Worm (Caenorhabditis elegans): ENCODE results near the gene clec-138.
A peak's percentile ranks its signal among the peaks of the same experiment; 100 is the strongest.

The clec-138 gene

DNA sequence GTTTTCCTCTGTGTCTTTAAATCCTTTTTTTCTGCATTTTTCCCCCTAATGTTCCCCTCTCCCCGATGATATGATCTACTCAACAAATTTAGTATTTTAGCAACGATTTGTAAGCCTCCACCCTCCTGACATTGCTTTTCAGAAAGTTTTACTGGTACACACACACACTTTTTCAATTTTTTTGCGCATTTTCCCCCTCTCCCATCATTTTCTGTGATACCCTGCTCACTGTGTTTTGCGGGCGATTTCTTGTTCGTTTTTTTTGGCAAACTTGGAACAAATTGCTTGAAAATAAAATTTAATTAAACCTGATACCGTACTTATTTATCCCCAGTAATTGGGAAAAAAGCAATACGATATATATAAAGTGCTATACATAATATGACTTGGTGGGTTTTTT, 28.9 kb downstream of the clec-138 start:
- TF ChIP-seq klf-2 (GFP tag; conservative IDR thresholded peaks at IDR 0.05) (no peak), tab-1 (GFP tag; IDR thresholded peaks at IDR 0.05) (no peak), med-1 (GFP tag; optimal IDR thresholded peaks at IDR 0.05; ENCODE audit: insufficient read depth) (no peak), ref-1 (GFP tag; conservative IDR thresholded peaks at IDR 0.05) (no peak), flt-1 (GFP tag; IDR thresholded peaks at IDR 0.05) (no peak), cog-1 (tag; optimal IDR thresholded peaks at IDR 0.05) (no peak), ztf-23 (GFP tag; IDR thresholded peaks at IDR 0.05) (no peak), ztf-29 (GFP tag; IDR thresholded peaks at IDR 0.05) (no peak), T22C8.4 (GFP tag; IDR thresholded peaks at IDR 0.05) (no peak)

DNA sequence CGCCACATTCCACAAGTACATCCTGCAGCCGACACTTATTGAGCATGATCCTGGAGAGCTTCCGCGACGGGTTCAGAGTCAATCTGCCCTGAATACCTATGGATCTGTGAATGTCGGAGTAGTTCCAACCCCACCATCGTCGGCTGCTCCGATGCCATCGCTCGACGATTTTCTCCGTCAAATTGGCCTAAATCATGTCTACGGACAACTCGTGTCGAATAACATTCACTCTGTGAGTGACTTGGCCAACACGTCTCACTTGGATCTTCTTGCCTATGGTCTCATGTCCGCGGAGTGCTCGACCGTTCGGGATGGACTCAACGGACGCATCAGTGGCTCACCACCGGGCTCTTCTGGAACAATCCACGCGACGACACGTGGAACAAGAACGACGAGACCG, 29.5 kb downstream of the clec-138 start:
- TF ChIP-seq ztf-23 (GFP tag; IDR thresholded peaks at IDR 0.05): no peak
- TF ChIP-seq cog-1 (tag; optimal IDR thresholded peaks at IDR 0.05): no peak
- no peak for TF ChIP-seq T22C8.4 (GFP tag; IDR thresholded peaks at IDR 0.05)
- no peak for TF ChIP-seq ref-1 (GFP tag; conservative IDR thresholded peaks at IDR 0.05)
- TF ChIP-seq ztf-29 (GFP tag; IDR thresholded peaks at IDR 0.05): no peak

DNA sequence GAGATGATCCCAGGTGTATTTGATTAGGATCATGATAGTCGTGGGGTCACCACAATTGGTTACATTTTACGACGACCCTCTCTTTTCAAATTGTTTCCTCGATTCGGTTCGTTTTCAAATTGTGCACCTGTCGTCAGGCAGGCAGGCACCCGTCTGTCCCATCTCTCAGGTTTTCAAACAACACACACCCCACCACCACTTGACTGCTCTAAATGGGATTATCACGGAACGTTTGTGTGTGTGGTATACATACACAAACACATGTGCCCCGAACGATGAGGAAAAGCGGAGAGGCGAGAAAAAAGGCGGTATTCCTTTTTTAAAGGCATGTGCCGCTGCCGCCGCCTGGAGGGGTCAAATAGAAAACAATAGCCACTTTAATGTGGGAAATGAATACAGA, 34.3 kb downstream of the clec-138 start:
- TF ChIP-seq med-1 (GFP tag; optimal IDR thresholded peaks at IDR 0.05; ENCODE audit: insufficient read depth): no peak
- TF ChIP-seq flt-1 (GFP tag; IDR thresholded peaks at IDR 0.05): 0 out of 2 replicates have a peak, but pooled peaks have one; percentile 27
- 0 out of 2 replicates have a peak, but pooled peaks have one; percentile 25 for TF ChIP-seq ref-1 (GFP tag; conservative IDR thresholded peaks at IDR 0.05)

DNA sequence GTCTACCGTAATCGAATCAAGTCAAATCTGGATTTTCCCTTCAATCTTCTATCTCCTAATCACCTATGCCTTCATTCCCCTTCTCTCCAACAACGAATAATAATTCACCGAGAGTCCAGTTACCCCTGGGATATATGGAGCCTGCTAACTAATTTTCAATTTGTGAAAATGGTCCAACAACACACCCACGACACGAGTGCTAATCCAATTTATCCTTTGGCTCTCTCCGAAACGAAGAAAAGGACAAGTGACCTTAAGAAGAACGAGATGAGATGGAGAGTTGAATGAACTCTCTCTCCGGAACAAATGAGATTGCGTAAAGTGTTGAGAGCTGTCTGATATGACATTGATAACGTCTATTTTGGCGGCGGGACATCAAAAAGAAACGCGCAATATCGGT, 35.3 kb downstream of the clec-138 start:
- TF ChIP-seq cog-1 (tag; optimal IDR thresholded peaks at IDR 0.05) (no peak), tab-1 (GFP tag; IDR thresholded peaks at IDR 0.05) (no peak), T22C8.4 (GFP tag; IDR thresholded peaks at IDR 0.05) (no peak), ztf-29 (GFP tag; IDR thresholded peaks at IDR 0.05) (no peak), ztf-23 (GFP tag; IDR thresholded peaks at IDR 0.05) (no peak), flt-1 (GFP tag; IDR thresholded peaks at IDR 0.05) (no peak), med-1 (GFP tag; optimal IDR thresholded peaks at IDR 0.05; ENCODE audit: insufficient read depth) (no peak), ref-1 (GFP tag; conservative IDR thresholded peaks at IDR 0.05) (no peak), klf-2 (GFP tag; conservative IDR thresholded peaks at IDR 0.05) (no peak)

DNA sequence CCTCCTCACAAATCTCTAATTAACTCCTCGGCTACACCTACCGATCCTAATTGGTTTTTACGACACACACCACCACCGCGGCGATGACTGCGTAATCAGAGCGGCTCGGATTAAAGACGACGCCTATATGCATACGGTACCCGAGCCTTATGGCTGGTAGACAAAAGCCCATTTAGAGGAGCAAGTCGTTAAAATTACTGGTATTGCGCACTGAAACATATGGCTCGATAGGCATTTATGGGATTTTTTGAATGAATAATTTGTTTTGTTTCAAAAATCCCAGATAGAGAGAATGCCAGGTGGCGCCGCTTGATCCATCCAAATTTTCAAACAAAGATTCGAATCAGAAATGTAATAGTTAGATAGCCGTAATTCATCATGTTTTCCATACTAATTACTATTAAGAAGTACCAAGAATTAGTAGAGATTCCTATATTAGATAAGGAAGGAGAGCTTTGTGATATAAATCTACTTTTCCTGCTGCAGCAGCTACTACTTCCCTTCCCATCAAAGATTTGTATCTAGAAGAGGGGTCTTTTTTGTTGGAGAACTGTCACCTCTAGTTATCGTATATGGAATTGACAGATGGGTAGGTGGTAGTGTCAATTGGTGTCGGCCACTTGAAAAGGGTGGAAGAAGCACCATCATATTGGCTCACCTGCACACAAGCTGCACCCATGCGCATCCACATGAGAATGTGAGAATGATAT, 36.2 kb downstream of the clec-138 start:
- no peak for TF ChIP-seq klf-2 (GFP tag; conservative IDR thresholded peaks at IDR 0.05)
- no peak for TF ChIP-seq cog-1 (tag; optimal IDR thresholded peaks at IDR 0.05)
- no peak for TF ChIP-seq ztf-29 (GFP tag; IDR thresholded peaks at IDR 0.05)
- TF ChIP-seq T22C8.4 (GFP tag; IDR thresholded peaks at IDR 0.05): no peak
- TF ChIP-seq med-1 (GFP tag; optimal IDR thresholded peaks at IDR 0.05; ENCODE audit: insufficient read depth): no peak
- no peak for TF ChIP-seq ztf-23 (GFP tag; IDR thresholded peaks at IDR 0.05)
- no peak for TF ChIP-seq tab-1 (GFP tag; IDR thresholded peaks at IDR 0.05)
- no peak for TF ChIP-seq ref-1 (GFP tag; conservative IDR thresholded peaks at IDR 0.05)
- no peak for TF ChIP-seq flt-1 (GFP tag; IDR thresholded peaks at IDR 0.05)

DNA sequence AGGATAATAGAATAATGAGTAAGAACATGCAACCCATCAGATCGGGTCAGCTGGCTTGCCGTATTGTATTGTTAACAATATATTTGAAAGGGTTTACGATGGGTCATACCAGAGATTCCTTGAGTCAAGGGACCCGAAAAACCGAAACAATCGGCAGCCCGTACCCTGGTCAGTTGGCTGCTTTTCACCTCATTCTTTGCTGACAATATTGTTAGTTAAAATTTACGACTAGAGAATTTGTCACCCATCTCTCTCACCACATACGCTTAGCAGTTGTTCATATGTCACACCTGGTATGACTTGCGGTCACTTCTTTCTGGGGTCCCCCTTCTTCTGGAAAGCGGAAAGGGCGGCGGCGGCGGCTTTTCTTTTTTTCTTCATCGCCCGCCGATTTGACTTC, 38.5 kb downstream of the clec-138 start:
- TF ChIP-seq klf-2 (GFP tag; conservative IDR thresholded peaks at IDR 0.05): no peak
- TF ChIP-seq tab-1 (GFP tag; IDR thresholded peaks at IDR 0.05): no peak
- TF ChIP-seq ztf-29 (GFP tag; IDR thresholded peaks at IDR 0.05): no peak
- no peak for TF ChIP-seq cog-1 (tag; optimal IDR thresholded peaks at IDR 0.05)
- no peak for TF ChIP-seq ref-1 (GFP tag; conservative IDR thresholded peaks at IDR 0.05)
- TF ChIP-seq T22C8.4 (GFP tag; IDR thresholded peaks at IDR 0.05): no peak
- no peak for TF ChIP-seq flt-1 (GFP tag; IDR thresholded peaks at IDR 0.05)
- no peak for TF ChIP-seq med-1 (GFP tag; optimal IDR thresholded peaks at IDR 0.05; ENCODE audit: insufficient read depth)
- no peak for TF ChIP-seq ztf-23 (GFP tag; IDR thresholded peaks at IDR 0.05)

DNA sequence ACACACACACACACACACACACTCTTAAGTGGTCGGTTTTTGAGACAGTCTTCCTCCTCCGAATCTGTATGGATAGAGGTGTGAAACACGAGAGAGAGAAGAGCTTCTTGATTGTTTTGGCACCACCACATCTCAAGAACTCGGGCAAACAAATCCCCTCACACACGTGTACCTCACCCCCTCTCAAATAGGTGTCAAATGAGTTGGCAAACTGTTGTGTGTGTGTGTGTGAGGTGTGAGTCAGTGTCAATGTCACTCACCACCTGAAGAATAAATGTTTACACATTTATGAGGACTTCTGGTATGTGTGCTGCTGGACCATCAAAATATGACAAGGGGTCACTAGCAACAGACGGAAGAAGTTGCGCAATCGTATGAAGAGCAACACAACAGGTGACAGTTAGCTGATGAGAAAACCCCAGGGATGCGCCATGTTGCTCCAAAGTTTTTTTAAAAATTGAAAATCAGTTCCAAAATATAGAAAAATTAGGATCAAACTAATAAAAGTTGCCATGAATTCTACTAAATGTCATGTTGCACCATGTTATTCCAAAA, 39.6 kb downstream of the clec-138 start:
- TF ChIP-seq tab-1 (GFP tag; IDR thresholded peaks at IDR 0.05) (no peak), ref-1 (GFP tag; conservative IDR thresholded peaks at IDR 0.05) (no peak), flt-1 (GFP tag; IDR thresholded peaks at IDR 0.05) (peak; percentile 13; the same call in 1 of the 2 replicates), klf-2 (GFP tag; conservative IDR thresholded peaks at IDR 0.05) (no peak), med-1 (GFP tag; optimal IDR thresholded peaks at IDR 0.05; ENCODE audit: insufficient read depth) (no peak)

DNA sequence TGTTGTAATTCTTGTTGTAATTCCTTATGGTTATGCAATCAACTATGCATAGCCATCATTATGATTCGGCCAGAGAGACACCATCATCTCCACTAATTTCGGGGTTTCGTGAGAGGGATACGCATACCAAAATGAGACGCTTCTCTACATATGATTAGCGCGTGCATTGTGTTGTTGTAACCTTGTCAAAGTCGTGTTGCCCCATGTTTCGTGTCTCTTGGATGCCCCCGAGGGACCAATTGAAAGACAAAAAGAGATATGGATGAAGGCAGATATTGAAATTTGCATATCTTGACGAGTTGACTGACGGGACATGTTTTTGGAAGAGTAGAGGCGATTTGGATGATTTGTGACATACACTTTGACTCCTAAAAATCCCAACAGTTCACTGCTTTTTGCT, 40.2 kb downstream of the clec-138 start:
- TF ChIP-seq flt-1 (GFP tag; IDR thresholded peaks at IDR 0.05): no peak
- no peak for TF ChIP-seq ztf-23 (GFP tag; IDR thresholded peaks at IDR 0.05)
- TF ChIP-seq cog-1 (tag; optimal IDR thresholded peaks at IDR 0.05): no peak
- TF ChIP-seq T22C8.4 (GFP tag; IDR thresholded peaks at IDR 0.05): no peak
- TF ChIP-seq klf-2 (GFP tag; conservative IDR thresholded peaks at IDR 0.05): no peak
- TF ChIP-seq ztf-29 (GFP tag; IDR thresholded peaks at IDR 0.05): no peak
- no peak for TF ChIP-seq tab-1 (GFP tag; IDR thresholded peaks at IDR 0.05)
- no peak for TF ChIP-seq ref-1 (GFP tag; conservative IDR thresholded peaks at IDR 0.05)
- TF ChIP-seq med-1 (GFP tag; optimal IDR thresholded peaks at IDR 0.05; ENCODE audit: insufficient read depth): no peak

DNA sequence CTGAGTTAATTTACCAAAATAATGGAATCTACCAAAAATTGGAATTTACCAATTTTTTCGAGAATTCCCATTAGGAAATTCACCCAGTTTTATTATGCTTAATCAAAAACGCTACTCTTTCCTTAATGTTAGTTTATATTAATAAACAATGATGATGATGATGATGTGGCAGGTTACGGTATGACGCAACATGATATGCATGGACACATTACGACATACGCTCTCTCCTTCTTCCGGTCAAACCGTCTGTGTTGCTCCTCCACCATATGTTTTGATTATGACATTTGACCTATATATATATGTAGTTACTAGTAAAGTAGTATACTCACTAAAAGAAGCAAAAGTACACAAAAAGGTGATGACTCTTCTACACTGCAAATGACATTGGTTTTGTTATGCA, 42.2 kb downstream of the clec-138 start:
- no peak for TF ChIP-seq T22C8.4 (GFP tag; IDR thresholded peaks at IDR 0.05)
- no peak for TF ChIP-seq flt-1 (GFP tag; IDR thresholded peaks at IDR 0.05)
- no peak for TF ChIP-seq med-1 (GFP tag; optimal IDR thresholded peaks at IDR 0.05; ENCODE audit: insufficient read depth)
- TF ChIP-seq ztf-29 (GFP tag; IDR thresholded peaks at IDR 0.05): no peak
- no peak for TF ChIP-seq tab-1 (GFP tag; IDR thresholded peaks at IDR 0.05)
- no peak for TF ChIP-seq ztf-23 (GFP tag; IDR thresholded peaks at IDR 0.05)
- no peak for TF ChIP-seq ref-1 (GFP tag; conservative IDR thresholded peaks at IDR 0.05)
- TF ChIP-seq cog-1 (tag; optimal IDR thresholded peaks at IDR 0.05): no peak
- no peak for TF ChIP-seq klf-2 (GFP tag; conservative IDR thresholded peaks at IDR 0.05)

DNA sequence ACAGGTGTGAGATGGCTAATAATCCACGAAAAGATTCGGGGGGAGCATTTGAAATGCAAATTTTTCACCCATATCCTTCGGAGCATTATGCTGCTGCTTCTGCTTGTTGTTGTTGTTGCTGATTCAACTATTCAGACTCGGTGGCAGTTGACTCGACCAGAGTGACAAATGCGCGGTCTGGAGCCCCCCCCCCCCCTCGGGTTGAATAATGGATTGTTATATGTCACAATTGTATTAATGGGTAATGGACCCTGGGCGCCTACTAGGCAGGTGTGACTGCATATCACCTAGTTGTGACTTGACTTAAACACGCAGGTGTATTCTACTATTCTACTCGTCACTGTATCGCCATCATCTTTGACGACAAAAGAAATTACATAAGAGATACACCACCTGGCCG, 44.0 kb downstream of the clec-138 start:
- TF ChIP-seq tab-1 (GFP tag; IDR thresholded peaks at IDR 0.05) (no peak), ztf-23 (GFP tag; IDR thresholded peaks at IDR 0.05) (no peak)
